Worm (Caenorhabditis elegans) whole organism, L4 larva: ENCODE measurements around the gene C29F3.7.

Experiments
- D1046.2 ChIP-seq: fragments of 200-800 bp; sonication (Bioruptor generic); IDR thresholded peaks from 2 replicates; pipeline ENCODE4 v1.3.6; 2022; ENCODE audit warnings: missing genetic modification characterization, missing compliant biosample characterization
- F10B5.3 ChIP-seq: sonication (generic microtip); optimal IDR thresholded peaks from 2 replicates; lab custom pipeline; 2016; ENCODE audit warnings: mild to moderate bottlenecking, missing genetic modification characterization, missing compliant biosample characterization
- F26F4.8 ChIP-seq: fragments of 200-800 bp; sonication (Bioruptor generic); conservative IDR thresholded peaks from 2 replicates; pipeline ENCODE4 v1.3.6; 2022; ENCODE audit warnings: missing genetic modification characterization, missing compliant biosample characterization
- F37D6.2 ChIP-seq: sonication (generic microtip); optimal IDR thresholded peaks from 2 replicates; lab custom pipeline; 2016; ENCODE audit warnings: mild to moderate bottlenecking, missing genetic modification characterization, missing compliant biosample characterization
- F44E2.7 ChIP-seq: fragments of 200-800 bp; sonication (Bioruptor generic); IDR thresholded peaks from 2 replicates; pipeline ENCODE4 v2.1.2; 2022; ENCODE audit warnings: missing genetic modification characterization, missing compliant biosample characterization
- R02D3.7 ChIP-seq: fragments of 150-350 bp; sonication (generic microtip); optimal IDR thresholded peaks from 3 replicates; lab custom pipeline; 2014; ENCODE audit warnings: missing biosample characterization, missing genetic modification characterization
- Y5F2A.4 ChIP-seq: fragments of 200-800 bp; sonication (Bioruptor generic); optimal IDR thresholded peaks from 2 replicates; lab custom pipeline; 2018; ENCODE audit warnings: mild to moderate bottlenecking, missing genetic modification characterization, missing compliant biosample characterization
- aha-1 ChIP-seq: fragments of 150-350 bp; peaks from one replicate; lab custom pipeline; 2014; ENCODE audit warnings: missing biosample characterization, missing genetic modification characterization
- ceh-20 ChIP-seq: fragments of 200-800 bp; sonication (Bioruptor generic); IDR thresholded peaks from 2 replicates; pipeline ENCODE4 v1.3.6; 2022; ENCODE audit warnings: missing genetic modification reagents, missing genetic modification characterization, missing compliant biosample characterization
- ceh-32 ChIP-seq: sonication (generic microtip); optimal IDR thresholded peaks from 2 replicates; lab custom pipeline; 2016; ENCODE audit warnings: mild to moderate bottlenecking, missing genetic modification characterization, missing compliant biosample characterization; ENCODE audit not compliant: poor library complexity
- ces-1 ChIP-seq: fragments of 150-350 bp; sonication (generic microtip); optimal IDR thresholded peaks from 4 replicates; lab custom pipeline; 2014; ENCODE audit warnings: missing biosample characterization, missing genetic modification reagents, missing genetic modification characterization
- daf-12 ChIP-seq: fragments of 150-350 bp; optimal IDR thresholded peaks from 2 replicates; lab custom pipeline; 2014; ENCODE audit warnings: missing biosample characterization, missing genetic modification reagents, missing genetic modification characterization
- daf-16 ChIP-seq, 3 experiments: sonication (generic microtip); optimal IDR thresholded peaks; 2 replicates each; lab custom pipeline; 2016 to 2017; ENCODE audit warnings: missing genetic modification characterization in 3 of 3, missing genetic modification reagents in 3 of 3, mild to moderate bottlenecking in 2 of 3, missing compliant biosample characterization in 2 of 3, missing biosample characterization in 1 of 3, moderate library complexity in 1 of 3
- duxl-1 ChIP-seq: sonication (generic microtip); optimal IDR thresholded peaks from 2 replicates; lab custom pipeline; 2016; ENCODE audit warnings: mild to moderate bottlenecking, missing genetic modification characterization, moderate library complexity, missing compliant biosample characterization; ENCODE audit not compliant: poor library complexity
- egl-43 ChIP-seq: fragments of 200-800 bp; sonication (Bioruptor generic); IDR thresholded peaks from 2 replicates; pipeline ENCODE4 v1.3.6; 2022; ENCODE audit warnings: missing genetic modification reagents, missing genetic modification characterization, missing compliant biosample characterization
- gei-8 ChIP-seq: fragments of 200-800 bp; sonication (Bioruptor generic); optimal IDR thresholded peaks from 2 replicates; lab custom pipeline; 2018; ENCODE audit warnings: mild to moderate bottlenecking, missing genetic modification characterization, missing compliant biosample characterization
- hif-1 ChIP-seq, 2 experiments: sonication (generic microtip); optimal IDR thresholded peaks; 2 replicates each; lab custom pipeline; 2016 to 2017; ENCODE audit warnings: missing compliant biosample characterization in 2 of 2, missing genetic modification characterization in 2 of 2, missing genetic modification reagents in 2 of 2, missing genotype in 2 of 2, mild to moderate bottlenecking in 1 of 2
- lin-15B ChIP-seq: fragments of 150-350 bp; sonication (generic microtip); optimal IDR thresholded peaks from 3 replicates; lab custom pipeline; 2014; ENCODE audit warnings: missing biosample characterization, missing genetic modification characterization
- lin-29 ChIP-seq: fragments of 200-800 bp; sonication (Bioruptor generic); IDR thresholded peaks from 2 replicates; pipeline ENCODE4 v1.3.6; 2022; ENCODE audit warnings: missing genetic modification reagents, missing genetic modification characterization, missing compliant biosample characterization
- lin-38 ChIP-seq: fragments of 200-800 bp; sonication (Bioruptor generic); IDR thresholded peaks from 2 replicates; pipeline ENCODE4 v1.3.6; 2022; ENCODE audit warnings: missing genetic modification reagents, missing genetic modification characterization, missing compliant biosample characterization
- lin-39 ChIP-seq: fragments of 150-350 bp; optimal IDR thresholded peaks from 2 replicates; lab custom pipeline; 2014; ENCODE audit warnings: missing biosample characterization, missing genetic modification reagents, missing genetic modification characterization
- madf-9 ChIP-seq: fragments of 200-800 bp; sonication (Bioruptor generic); conservative IDR thresholded peaks from 2 replicates; pipeline ENCODE4 v1.3.6; 2022; ENCODE audit warnings: missing genetic modification reagents, missing genetic modification characterization, missing compliant biosample characterization
- mdl-1 ChIP-seq, 2 experiments: fragments of 150-350 bp in 1 of 2; sonication (generic microtip) in 1 of 2; optimal IDR thresholded peaks; 2 replicates each; lab custom pipeline; 2014 to 2017; ENCODE audit warnings: missing biosample characterization in 2 of 2, missing genetic modification characterization in 2 of 2
- nhr-111 ChIP-seq: fragments of 200-800 bp; sonication (Bioruptor generic); optimal IDR thresholded peaks from 2 replicates; lab custom pipeline; 2018; ENCODE audit warnings: mild to moderate bottlenecking, missing genetic modification characterization, missing compliant biosample characterization
- nhr-237 ChIP-seq: sonication (generic microtip); optimal IDR thresholded peaks from 2 replicates; lab custom pipeline; 2017; ENCODE audit warnings: missing biosample characterization, missing genetic modification characterization
- nhr-41 ChIP-seq: fragments of 200-800 bp; sonication (Bioruptor generic); IDR thresholded peaks from 2 replicates; pipeline ENCODE4 v1.3.6; 2022; ENCODE audit warnings: missing genetic modification reagents, missing genetic modification characterization, missing compliant biosample characterization
- nhr-6 ChIP-seq: fragments of 150-350 bp; optimal IDR thresholded peaks from 2 replicates; lab custom pipeline; 2014; ENCODE audit warnings: missing biosample characterization, missing genetic modification characterization
- nhr-77 ChIP-seq: fragments of 150-350 bp; optimal IDR thresholded peaks from 2 replicates; lab custom pipeline; 2014; ENCODE audit warnings: missing biosample characterization, missing genetic modification characterization
- pha-4 ChIP-seq, 2 experiments: fragments of 150-350 bp in 1 of 2; fragments of 200-800 bp in 1 of 2; sonication (Bioruptor generic) in 1 of 2; IDR thresholded peaks in 1 of 2; optimal IDR thresholded peaks in 1 of 2; 2 replicates each; pipeline versions ENCODE4 v1.3.6 to Lab custom; 2014 to 2022; ENCODE audit warnings: missing genetic modification characterization in 2 of 2, missing genetic modification reagents in 2 of 2, missing biosample characterization in 1 of 2, missing compliant biosample characterization in 1 of 2
- php-3 ChIP-seq: fragments of 200-800 bp; sonication (Bioruptor generic); IDR thresholded peaks from 2 replicates; pipeline ENCODE4 v1.3.6; 2022; ENCODE audit warnings: missing genetic modification reagents, missing genetic modification characterization, missing compliant biosample characterization
- pqm-1 ChIP-seq: sonication (generic microtip); optimal IDR thresholded peaks from 2 replicates; lab custom pipeline; 2017; ENCODE audit warnings: missing biosample characterization, missing genetic modification characterization
- sdz-12 ChIP-seq: fragments of 200-800 bp; sonication (Bioruptor generic); optimal IDR thresholded peaks from 2 replicates; lab custom pipeline; 2018; ENCODE audit warnings: mild to moderate bottlenecking, missing genetic modification characterization, missing compliant biosample characterization
- snpc-4 ChIP-seq: fragments of 150-350 bp; optimal IDR thresholded peaks from 2 replicates; lab custom pipeline; 2014; ENCODE audit warnings: missing biosample characterization, missing genetic modification characterization
- tra-1 ChIP-seq: fragments of 200-800 bp; sonication (Bioruptor generic); IDR thresholded peaks from 2 replicates; pipeline ENCODE4 v1.3.6; 2022; ENCODE audit warnings: missing genetic modification reagents, missing genetic modification characterization, missing compliant biosample characterization
- unc-130 ChIP-seq: sonication (generic microtip); optimal IDR thresholded peaks from 2 replicates; lab custom pipeline; 2016; ENCODE audit warnings: missing genetic modification reagents, missing genetic modification characterization, missing compliant biosample characterization
- zip-11 ChIP-seq: fragments of 200-800 bp; sonication (Bioruptor generic); IDR thresholded peaks from 2 replicates; pipeline ENCODE4 v1.3.6; 2022; ENCODE audit warnings: missing genetic modification characterization, missing compliant biosample characterization

Gene C29F3.7

DNA sequence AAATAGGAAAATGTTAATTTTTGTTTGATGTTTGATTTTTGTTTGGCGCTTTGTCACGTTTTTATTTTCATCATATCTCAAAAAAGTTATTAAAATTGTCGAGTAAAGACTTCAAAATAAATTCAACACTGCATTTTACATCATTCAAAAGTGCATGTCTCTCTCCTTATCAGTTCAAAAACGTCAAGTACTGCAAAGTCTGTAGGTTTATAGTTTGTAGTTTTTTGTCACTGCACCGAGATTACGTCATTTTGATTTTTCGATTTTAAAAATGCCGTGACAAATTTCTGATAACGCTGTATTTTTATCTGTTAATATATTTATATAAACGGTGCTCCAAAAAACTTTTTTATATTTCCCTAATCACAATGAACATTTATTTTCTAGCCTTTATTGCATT is at the start of gene C29F3.7 (continued):
- TF ChIP-seq hif-1 (tag; optimal IDR thresholded peaks at IDR 0.05; lab: Kevin White, UChicago) (peak in 1 of 2 experiments; percentile 58), F10B5.3 (tag; lab: Kevin White, UChicago) (no peak), unc-130 (GFP tag; lab: Kevin White, UChicago) (no peak), daf-12 (tag; lab: Kevin White, UChicago) (no peak), ceh-32 (tag; lab: Kevin White, UChicago) (no peak), F26F4.8 (GFP tag; lab: Robert Waterston, UW) (no peak), D1046.2 (GFP tag; lab: Robert Waterston, UW) (no peak), pha-4 (GFP tag; IDR thresholded peaks at IDR 0.05; lab: Robert Waterston, UW) (no peak), pha-4 (tag; optimal IDR thresholded peaks at IDR 0.05; lab: Kevin White, UChicago) (no peak), php-3 (GFP tag; lab: Robert Waterston, UW) (no peak; the same call in 1 of the 2 replicates), snpc-4 (no peak), ceh-20 (GFP tag; lab: Robert Waterston, UW) (no peak), lin-15B (tag; lab: Kevin White, UChicago) (no peak), mdl-1 (tag; optimal IDR thresholded peaks at IDR 0.05; lab: Kevin White, UChicago) (peak in 1 of 2 experiments; percentile 77), madf-9 (GFP tag; lab: Robert Waterston, UW) (no peak), nhr-77 (tag; lab: Kevin White, UChicago) (peak; percentile 86), daf-16 (GFP tag; optimal IDR thresholded peaks at IDR 0.05; lab: Kevin White, UChicago) (no peak), daf-16 (tag; optimal IDR thresholded peaks at IDR 0.05; lab: Kevin White, UChicago) (peak; percentile 96), nhr-111 (no peak)

DNA sequence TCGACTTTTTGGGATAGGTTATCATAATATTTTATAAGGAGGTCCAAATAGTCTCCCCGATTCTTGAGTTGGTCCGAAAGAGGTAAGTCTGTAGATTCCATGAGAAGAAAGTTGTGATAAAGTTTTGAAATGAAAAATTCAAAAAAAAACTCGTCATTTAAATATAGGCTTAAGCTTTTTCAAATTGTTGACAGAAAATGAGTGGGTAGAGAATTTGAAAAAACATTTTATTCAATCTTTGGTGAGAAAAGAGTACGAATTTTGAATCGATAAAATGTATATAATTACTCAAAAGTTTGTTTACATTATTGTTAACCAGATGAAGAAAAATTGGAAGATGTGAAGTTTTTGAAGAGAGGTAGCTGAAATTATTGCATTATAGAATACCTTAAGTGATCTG is 49.2 kb upstream of the C29F3.7 start, which contains the start of gene T26H8.5:
Gene T26H8.5, minus strand, starts transcription at position 101 of the 400 bp plus-strand sequence.
- TF ChIP-seq zip-11 (GFP tag; lab: Robert Waterston, UW) (no peak), nhr-41 (GFP tag; lab: Robert Waterston, UW) (no peak), lin-38 (GFP tag; lab: Robert Waterston, UW) (no peak), nhr-237 (no peak), tra-1 (GFP tag; lab: Robert Waterston, UW) (no peak), D1046.2 (GFP tag; lab: Robert Waterston, UW) (no peak), daf-16 (GFP tag; optimal IDR thresholded peaks at IDR 0.05; lab: Kevin White, UChicago) (no peak), daf-16 (tag; optimal IDR thresholded peaks at IDR 0.05; lab: Kevin White, UChicago) (no peak), mdl-1 (tag; optimal IDR thresholded peaks at IDR 0.05; lab: Kevin White, UChicago) (no peak), R02D3.7 (tag; lab: Kevin White, UChicago) (no peak), snpc-4 (no peak), F44E2.7 (GFP tag; lab: Robert Waterston, UW) (no peak), lin-39 (no peak)

DNA sequence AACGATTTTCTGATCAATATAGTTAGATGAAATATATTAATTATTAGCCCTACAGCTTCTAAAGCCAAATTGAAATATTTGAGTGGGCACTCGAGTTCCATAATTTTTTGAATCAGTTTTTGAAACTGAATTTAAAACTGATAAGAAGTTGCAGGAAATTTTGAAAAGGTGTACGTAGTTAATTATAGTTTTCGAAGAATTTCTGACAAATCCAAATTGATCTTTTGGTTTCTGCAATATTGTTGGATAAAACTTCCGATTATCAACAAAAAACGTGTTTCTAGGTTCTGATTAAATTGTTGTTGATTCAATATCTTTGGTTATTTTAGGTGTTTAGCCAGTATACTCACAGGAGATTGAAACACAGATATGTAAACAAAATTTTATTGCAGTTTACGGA is 48.0 kb upstream of the C29F3.7 start, which contains the start of gene T26H8.4:
Gene T26H8.4, minus strand, starts transcription at position 101 of the 400 bp plus-strand sequence.
- TF ChIP-seq aha-1 (no peak), sdz-12 (GFP tag; lab: Kevin White, UChicago) (no peak), F44E2.7 (GFP tag; lab: Robert Waterston, UW) (no peak), lin-29 (GFP tag; lab: Robert Waterston, UW) (no peak), nhr-6 (no peak), Y5F2A.4 (no peak), pqm-1 (no peak), daf-12 (tag; lab: Kevin White, UChicago) (no peak), egl-43 (no peak), duxl-1 (tag; lab: Kevin White, UChicago) (no peak), ces-1 (no peak), gei-8 (GFP tag; lab: Kevin White, UChicago) (no peak), D1046.2 (GFP tag; lab: Robert Waterston, UW) (no peak), F37D6.2 (tag; lab: Kevin White, UChicago) (no peak)
